Worm (Caenorhabditis elegans): ENCODE results near the gene M110.8.

DNA sequence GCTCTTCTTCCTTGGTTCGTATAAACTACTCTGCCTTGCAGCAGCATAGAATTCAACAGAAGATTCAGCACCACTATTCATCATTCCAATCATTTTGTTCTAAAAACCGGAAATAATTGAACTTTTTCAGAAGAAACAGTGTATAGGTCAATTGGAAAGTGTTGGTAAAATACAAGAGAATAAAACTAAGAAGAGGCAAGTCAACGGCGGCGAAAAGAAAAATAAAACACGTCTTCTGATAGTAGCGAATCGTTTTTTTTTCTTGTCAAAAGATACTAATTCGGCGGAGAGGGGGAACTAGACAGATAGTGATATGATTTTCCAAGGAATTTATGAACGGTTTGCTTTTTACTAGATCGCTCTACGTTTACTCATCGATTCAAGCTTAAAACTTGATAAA lies 49.7 kb upstream of the M110.8 start, which contains the start of gene F35C11.6:
- TF ChIP-seq him-1 (tag; optimal IDR thresholded peaks at IDR 0.05) (no peak), W03F9.2 (tag; optimal IDR thresholded peaks at IDR 0.05) (no peak)
